Worm (Caenorhabditis elegans): Measurements from ENCODE around the gene pnc-2.

ce11 chrIV:14953802-14954201 lies 44.3 kb upstream of the pnc-2 start:
- no peak for TF ChIP-seq egl-27 (tag; optimal IDR thresholded peaks at IDR 0.05)
- TF ChIP-seq nhr-11 (tag; optimal IDR thresholded peaks at IDR 0.05), result no peak
- no peak for TF ChIP-seq ama-1 (optimal IDR thresholded peaks at IDR 0.05)
- no peak for TF ChIP-seq peb-1 (tag; optimal IDR thresholded peaks at IDR 0.05)
- no peak for TF ChIP-seq nhr-25 (tag; optimal IDR thresholded peaks at IDR 0.05)
- TF ChIP-seq nhr-21 (tag; optimal IDR thresholded peaks at IDR 0.05), result no peak
- no peak for TF ChIP-seq lin-13 (GFP tag; optimal IDR thresholded peaks at IDR 0.05)
- TF ChIP-seq elt-3 (tag; optimal IDR thresholded peaks at IDR 0.05), result no peak
- TF ChIP-seq unc-62 (GFP tag; optimal IDR thresholded peaks at IDR 0.05), result no peak
- no peak for TF ChIP-seq C34F6.9 (tag; optimal IDR thresholded peaks at IDR 0.05)
- no peak for TF ChIP-seq snpc-4 (tag; optimal IDR thresholded peaks at IDR 0.05)
- no peak for TF ChIP-seq lin-11 (tag; optimal IDR thresholded peaks at IDR 0.05)
- no peak for TF ChIP-seq fos-1 (tag; optimal IDR thresholded peaks at IDR 0.05)
- TF ChIP-seq blmp-1 (tag; optimal IDR thresholded peaks at IDR 0.05; ENCODE audit: insufficient read depth), result no peak
